Worm (Caenorhabditis elegans) whole organism, L3 larva: Measurements from ENCODE around the gene srbc-83.

Source experiments
- jun-1 ChIP-seq: fragments of 150-350 bp; optimal IDR thresholded peaks from 2 replicates; lab custom pipeline; 2014; ENCODE audit warnings: missing biosample characterization, missing genetic modification reagents, missing genetic modification characterization
- lin-39 ChIP-seq: fragments of 150-350 bp; optimal IDR thresholded peaks from 2 replicates; lab custom pipeline; 2018; ENCODE audit warnings: missing biosample characterization, missing genetic modification reagents, missing genetic modification characterization

ce11 chrV:16302439-16302838 lies 5.3 kb downstream of the srbc-83 start, which contains the start of the genes C31A11.13 and oac-6:
- TF ChIP-seq jun-1 (tag; lab: Kevin White, UChicago): no peak
- TF ChIP-seq lin-39 (tag; lab: Kevin White, UChicago): no peak
